Worm (Caenorhabditis elegans): ENCODE results near the gene clec-210.

clec-210 gene

ce11 chrV:3128803-3129202, 10.6 kb downstream of the clec-210 start, which contains the start of gene tat-6:
Gene tat-6 (plus strand): TSS chrV:3129103.
- TF ChIP-seq mxl-3 (GFP tag; optimal IDR thresholded peaks at IDR 0.05) (no peak), ceh-62 (tag; optimal IDR thresholded peaks at IDR 0.05) (no peak), lin-13 (GFP tag; optimal IDR thresholded peaks at IDR 0.05) (no peak), skn-1 (tag; optimal IDR thresholded peaks at IDR 0.05) (no peak), dve-1 (tag; optimal IDR thresholded peaks at IDR 0.05; ENCODE audit: insufficient read depth) (no peak), fkh-10 (GFP tag; optimal IDR thresholded peaks at IDR 0.05) (no peak), nhr-10 (tag; optimal IDR thresholded peaks at IDR 0.05) (no peak), nhr-111 (GFP tag; optimal IDR thresholded peaks at IDR 0.05) (no peak), lin-29 (GFP tag; IDR thresholded peaks at IDR 0.05) (no peak), dmd-9 (GFP tag; IDR thresholded peaks at IDR 0.05) (no peak), ceh-28 (tag; optimal IDR thresholded peaks at IDR 0.05) (no peak), fos-1 (tag; optimal IDR thresholded peaks at IDR 0.05) (no peak), lin-15B (tag; optimal IDR thresholded peaks at IDR 0.05) (no peak), nhr-76 (tag; optimal IDR thresholded peaks at IDR 0.05) (no peak), lim-7 (GFP tag; IDR thresholded peaks at IDR 0.05) (no peak), Y75B8A.6 (GFP tag; IDR thresholded peaks at IDR 0.05) (no peak), ztf-7 (tag; optimal IDR thresholded peaks at IDR 0.05) (no peak), vab-7 (GFP tag; IDR thresholded peaks at IDR 0.05) (no peak)

ce11 chrV:3132116-3132515, 13.9 kb downstream of the clec-210 start:
- TF ChIP-seq Y48G9A.11 (GFP tag; IDR thresholded peaks at IDR 0.05), result peak; percentile 41; the same call in 1 of the 2 replicates
- no peak for TF ChIP-seq skn-1 (tag; optimal IDR thresholded peaks at IDR 0.05)
- 0 out of 2 replicates have a peak, but pooled peaks have one; percentile 11 for TF ChIP-seq egl-43 (GFP tag; IDR thresholded peaks at IDR 0.05)
- peak; percentile 62; the same call in 1 of the 2 replicates for TF ChIP-seq F44E2.7 (GFP tag; IDR thresholded peaks at IDR 0.05)
- TF ChIP-seq set-16 (GFP tag; IDR thresholded peaks at IDR 0.05), result peak; percentile 99
- no peak for TF ChIP-seq tag-97 (GFP tag; IDR thresholded peaks at IDR 0.05)
- TF ChIP-seq mdl-1 (tag; optimal IDR thresholded peaks at IDR 0.05), result no peak

ce11 chrV:3133293-3133755, 15.1 kb downstream of the clec-210 start, which contains the start of gene F02C9.2:
Gene F02C9.2 (plus strand): TSS chrV:3133705.
- TF ChIP-seq set-16 (GFP tag; IDR thresholded peaks at IDR 0.05) (peak; percentile 76), dmd-6 (GFP tag; IDR thresholded peaks at IDR 0.05) (no peak)

ce11 chrV:3138488-3138887, 20.3 kb downstream of the clec-210 start, which contains the start of the genes irld-3 and F02C9.1:
Gene irld-3 (minus strand): TSS chrV:3138588.
Gene F02C9.1 (plus strand): TSS chrV:3138703.
- no peak for TF ChIP-seq zip-11 (GFP tag; IDR thresholded peaks at IDR 0.05)
- no peak for TF ChIP-seq php-3 (GFP tag; IDR thresholded peaks at IDR 0.05)
- TF ChIP-seq madf-5 (GFP tag; IDR thresholded peaks at IDR 0.05), result no peak
- TF ChIP-seq rbr-2 (tag; optimal IDR thresholded peaks at IDR 0.05), result no peak
- TF ChIP-seq unc-62 (GFP tag; optimal IDR thresholded peaks at IDR 0.05 in 1 of 2), result peak in 1 of 2 experiments; percentile 39
- TF ChIP-seq unc-62 (tag; optimal IDR thresholded peaks at IDR 0.05), result no peak
- TF ChIP-seq R02D3.7 (tag; optimal IDR thresholded peaks at IDR 0.05), result no peak

- no peak for TF ChIP-seq lim-7 (GFP tag; IDR thresholded peaks at IDR 0.05)
- no peak for TF ChIP-seq ceh-44 (GFP tag; IDR thresholded peaks at IDR 0.05)
- TF ChIP-seq F49E8.2 (tag; optimal IDR thresholded peaks at IDR 0.05; ENCODE audit: borderline replicate concordance), result no peak
- no peak for TF ChIP-seq hlh-30 (tag; optimal IDR thresholded peaks at IDR 0.05; ENCODE audit: insufficient read depth)
- TF ChIP-seq zag-1 (tag; optimal IDR thresholded peaks at IDR 0.05), result no peak
- TF ChIP-seq gei-8 (GFP tag; optimal IDR thresholded peaks at IDR 0.05), result no peak
- TF ChIP-seq set-16 (GFP tag; IDR thresholded peaks at IDR 0.05), result no peak
- TF ChIP-seq F10B5.3 (tag; optimal IDR thresholded peaks at IDR 0.05), result no peak
- no peak for TF ChIP-seq ZK546.5 (tag; optimal IDR thresholded peaks at IDR 0.05)
- TF ChIP-seq saeg-2 (GFP tag; IDR thresholded peaks at IDR 0.05), result no peak
- no peak for TF ChIP-seq mdl-1 (tag; optimal IDR thresholded peaks at IDR 0.05)
Measured at ce11 chrV:3141190-3141589, 23.0 kb downstream of the clec-210 start, which contains the start of gene srab-9. Gene srab-9 (minus strand): TSS chrV:3141290.
